Fruit fly (Drosophila melanogaster) whole organism, embryonic: Measurements from ENCODE around the gene Indy.

Source experiments
- BEAF-32 ChIP-seq: fragments of 200-800 bp; sonication (Bioruptor generic); optimal IDR thresholded peaks from 3 replicates; lab custom pipeline; 2017; ENCODE audit warnings: missing biosample characterization, missing genetic modification characterization, mild to moderate bottlenecking, moderate library complexity, missing genetic modification reagents
- Bgb ChIP-seq: fragments of 200-800 bp; sonication (Bioruptor generic); IDR thresholded peaks from 2 replicates; pipeline ENCODE4 v1.3.6; 2022; ENCODE audit warnings: missing biosample characterization, missing genetic modification characterization; ENCODE audit not compliant: partially characterized antibody
- CG11504 ChIP-seq: fragments of 200-800 bp; sonication (Bioruptor generic); optimal IDR thresholded peaks from 3 replicates; lab custom pipeline; 2019; ENCODE audit warnings: missing biosample characterization, mild to moderate bottlenecking, missing genetic modification characterization, moderate library complexity
- CG12659 ChIP-seq: fragments of 200-800 bp; sonication (Bioruptor generic); optimal IDR thresholded peaks from 3 replicates; lab custom pipeline; 2017; ENCODE audit warnings: mild to moderate bottlenecking, missing biosample characterization, missing genetic modification reagents, missing genetic modification characterization
- CG14441 ChIP-seq: fragments of 200-800 bp; sonication (Bioruptor generic); IDR thresholded peaks from 2 replicates; pipeline ENCODE4 v1.3.6; 2022; ENCODE audit warnings: missing biosample characterization, missing genetic modification characterization
- CG14710 ChIP-seq: fragments of 200-800 bp; sonication (Bioruptor generic); optimal IDR thresholded peaks from 3 replicates; lab custom pipeline; 2019; ENCODE audit warnings: missing biosample characterization, mild to moderate bottlenecking, missing genetic modification characterization, moderate library complexity
- CG14860 ChIP-seq: fragments of 200-800 bp; sonication (Bioruptor generic); IDR thresholded peaks from 3 replicates; pipeline ENCODE4 v1.3.6; 2022; ENCODE audit warnings: missing biosample characterization, missing genetic modification characterization; ENCODE audit not compliant: partially characterized antibody
- CG17361 ChIP-seq: fragments of 200-800 bp; sonication (Bioruptor generic); IDR thresholded peaks from 3 replicates; pipeline ENCODE4 v1.3.6; 2022; ENCODE audit warnings: missing biosample characterization, missing genetic modification characterization
- CG17829 ChIP-seq: fragments of 200-800 bp; optimal IDR thresholded peaks from 2 replicates; lab custom pipeline; 2019; ENCODE audit warnings: missing biosample characterization, mild to moderate bottlenecking, missing genetic modification characterization, moderate library complexity
- CG2116 ChIP-seq: fragments of 200-800 bp; sonication (Bioruptor generic); optimal IDR thresholded peaks from 3 replicates; lab custom pipeline; 2018; ENCODE audit warnings: missing biosample characterization, mild to moderate bottlenecking, missing genetic modification characterization
- CG2120 ChIP-seq: fragments of 200-800 bp; sonication (Bioruptor generic); optimal IDR thresholded peaks from 3 replicates; lab custom pipeline; 2016; ENCODE audit warnings: missing biosample characterization, missing genetic modification characterization
- CG2712 ChIP-seq: fragments of 200-800 bp; optimal IDR thresholded peaks from 3 replicates; lab custom pipeline; 2019; ENCODE audit warnings: missing biosample characterization, mild to moderate bottlenecking, missing genetic modification characterization, moderate library complexity
- CG3847 ChIP-seq: fragments of 200-800 bp; sonication (Bioruptor generic); IDR thresholded peaks from 2 replicates; pipeline ENCODE4 v1.3.6; 2022; ENCODE audit warnings: missing biosample characterization, missing genetic modification characterization
- CG42726 ChIP-seq: fragments of 200-800 bp; sonication (Bioruptor generic); IDR thresholded peaks from 2 replicates; pipeline ENCODE4 v1.3.6; 2022; ENCODE audit warnings: missing biosample characterization, missing genetic modification characterization; ENCODE audit not compliant: partially characterized antibody
- CG4617 ChIP-seq: fragments of 200-800 bp; sonication (Bioruptor generic); optimal IDR thresholded peaks from 3 replicates; lab custom pipeline; 2016; ENCODE audit warnings: missing biosample characterization, missing genetic modification characterization, borderline replicate concordance
- CG6654 ChIP-seq: fragments of 200-800 bp; sonication (Bioruptor generic); optimal IDR thresholded peaks from 2 replicates; lab custom pipeline; 2017; ENCODE audit warnings: missing biosample characterization, mild to moderate bottlenecking, missing genetic modification characterization
- CG6854 ChIP-seq: fragments of 200-800 bp; sonication (Bioruptor generic); optimal IDR thresholded peaks from 3 replicates; lab custom pipeline; 2017; ENCODE audit warnings: missing biosample characterization, mild to moderate bottlenecking, missing genetic modification characterization
- CG7928 ChIP-seq: fragments of 200-800 bp; sonication (Bioruptor generic); optimal IDR thresholded peaks from 2 replicates; lab custom pipeline; 2017; ENCODE audit warnings: missing biosample characterization, mild to moderate bottlenecking, missing genetic modification characterization
- CG9932 ChIP-seq: fragments of 200-800 bp; sonication (Bioruptor generic); IDR thresholded peaks from 2 replicates; pipeline ENCODE4 v1.3.6; 2022; ENCODE audit warnings: missing biosample characterization, missing genetic modification characterization
- CHES-1-like ChIP-seq: fragments of 200-800 bp; sonication (Bioruptor generic); optimal IDR thresholded peaks from 2 replicates; lab custom pipeline; 2016; ENCODE audit warnings: missing biosample characterization, missing genetic modification characterization
- Dll ChIP-seq: fragments of 200-800 bp; sonication (Bioruptor generic); IDR thresholded peaks from 4 replicates; pipeline ENCODE4 v1.3.6; 2022; ENCODE audit warnings: missing biosample characterization, missing genetic modification characterization; ENCODE audit not compliant: partially characterized antibody
- Ets97D ChIP-seq: fragments of 200-800 bp; sonication (Bioruptor generic); optimal IDR thresholded peaks from 3 replicates; lab custom pipeline; 2016; ENCODE audit warnings: missing biosample characterization, missing genetic modification characterization
- Fer1 ChIP-seq: fragments of 200-800 bp; sonication (Bioruptor generic); optimal IDR thresholded peaks from 2 replicates; lab custom pipeline; 2017; ENCODE audit warnings: missing biosample characterization, mild to moderate bottlenecking, missing genetic modification characterization
- Lpt ChIP-seq: fragments of >200 bp; optimal IDR thresholded peaks from 2 replicates; lab custom pipeline; 2018; ENCODE audit warnings: missing biosample characterization, missing genetic modification characterization
- Mad ChIP-seq: fragments of 200-800 bp; sonication (Bioruptor generic); optimal IDR thresholded peaks from 2 replicates; lab custom pipeline; 2016; ENCODE audit warnings: missing biosample characterization, missing genetic modification characterization
- Med ChIP-seq: fragments of 200-800 bp; sonication (Bioruptor generic); peaks from one replicate; lab custom pipeline; 2016; ENCODE audit warnings: missing biosample characterization, missing genetic modification characterization, mild to moderate bottlenecking, inconsistent platforms, moderate library complexity
- ato ChIP-seq: fragments of 200-800 bp; sonication (Bioruptor generic); IDR thresholded peaks from 2 replicates; pipeline ENCODE4 v1.3.6; 2022; ENCODE audit warnings: missing biosample characterization, missing genetic modification characterization; ENCODE audit not compliant: partially characterized antibody
- bbx ChIP-seq: fragments of 200-800 bp; sonication (Bioruptor generic); IDR thresholded peaks from 2 replicates; pipeline ENCODE4 v1.3.6; 2022; ENCODE audit warnings: missing biosample characterization, missing genetic modification characterization; ENCODE audit not compliant: partially characterized antibody
- bowl ChIP-seq: fragments of 200-800 bp; sonication (Bioruptor generic); IDR thresholded peaks from 2 replicates; pipeline ENCODE4 v1.3.6; 2022; ENCODE audit warnings: missing biosample characterization, missing genetic modification characterization
- cad ChIP-seq: fragments of >200 bp; optimal IDR thresholded peaks from 2 replicates; lab custom pipeline; 2017; ENCODE audit warnings: missing biosample characterization, missing genetic modification characterization
- chinmo ChIP-seq: fragments of 200-800 bp; sonication (Bioruptor generic); IDR thresholded peaks from 4 replicates; pipeline ENCODE4 v1.3.6; 2022; ENCODE audit warnings: missing biosample characterization, missing genetic modification characterization; ENCODE audit not compliant: partially characterized antibody
- ems ChIP-seq: fragments of 200-800 bp; sonication (Bioruptor generic); optimal IDR thresholded peaks from 3 replicates; lab custom pipeline; 2016; ENCODE audit warnings: missing biosample characterization, missing genetic modification characterization
- ham ChIP-seq: fragments of 200-800 bp; sonication (Bioruptor generic); IDR thresholded peaks from 2 replicates; pipeline ENCODE4 v1.3.6; 2022; ENCODE audit warnings: missing biosample characterization, missing genetic modification characterization
- hkb ChIP-seq, 2 experiments: fragments of 200-800 bp in 1 of 2; fragments of >200 bp in 1 of 2; sonication (Bioruptor generic) in 1 of 2; IDR thresholded peaks in 1 of 2; optimal IDR thresholded peaks in 1 of 2; 2 replicates each; pipeline versions ENCODE4 v1.3.6 to Lab custom; 2017 to 2022; ENCODE audit warnings: missing biosample characterization in 1 of 2, missing genetic modification characterization in 1 of 2
- insv ChIP-seq, 2 experiments: fragments of 200-800 bp; sonication (Bioruptor generic); optimal IDR thresholded peaks; 3 replicates each; lab custom pipeline; 2016 to 2018; ENCODE audit warnings: missing biosample characterization in 2 of 2, missing genetic modification characterization in 2 of 2
- nerfin-2 ChIP-seq: fragments of 200-800 bp; sonication (Bioruptor generic); IDR thresholded peaks from 2 replicates; pipeline ENCODE4 v1.3.6; 2022; ENCODE audit warnings: missing biosample characterization, missing genetic modification characterization; ENCODE audit not compliant: partially characterized antibody
- nmo ChIP-seq: fragments of 200-800 bp; sonication (Bioruptor generic); optimal IDR thresholded peaks from 2 replicates; lab custom pipeline; 2018; ENCODE audit warnings: missing biosample characterization, mild to moderate bottlenecking, missing genetic modification characterization, moderate library complexity
- otp ChIP-seq: fragments of 200-800 bp; sonication (Bioruptor generic); IDR thresholded peaks from 3 replicates; pipeline ENCODE4, ENCODE4 v1.3.6; 2022; ENCODE audit warnings: missing biosample characterization, missing genetic modification characterization
- p53 ChIP-seq: fragments of 200-800 bp; sonication (Bioruptor generic); optimal IDR thresholded peaks from 2 replicates; lab custom pipeline; 2016; ENCODE audit warnings: missing biosample characterization, missing genetic modification characterization
- peb ChIP-seq: fragments of 200-800 bp; sonication (Bioruptor generic); IDR thresholded peaks from 2 replicates; pipeline ENCODE4 v1.3.6; 2022; ENCODE audit warnings: missing biosample characterization, missing genetic modification characterization
- pum ChIP-seq: fragments of 200-800 bp; sonication (Bioruptor generic); optimal IDR thresholded peaks from 2 replicates; lab custom pipeline; 2016; ENCODE audit warnings: missing biosample characterization, missing genetic modification characterization
- scrt ChIP-seq: fragments of 200-800 bp; sonication (Bioruptor generic); optimal IDR thresholded peaks from 2 replicates; lab custom pipeline; 2018; ENCODE audit warnings: missing biosample characterization, mild to moderate bottlenecking, missing genetic modification characterization, moderate library complexity
- sob ChIP-seq: fragments of 200-800 bp; sonication (Bioruptor generic); IDR thresholded peaks from 2 replicates; pipeline ENCODE4 v1.3.6; 2022; ENCODE audit warnings: missing biosample characterization, missing genetic modification characterization
- stwl ChIP-seq: fragments of 200-800 bp; sonication (Bioruptor generic); optimal IDR thresholded peaks from 3 replicates; lab custom pipeline; 2018; ENCODE audit warnings: missing biosample characterization, mild to moderate bottlenecking, missing genetic modification characterization, moderate library complexity
- sug ChIP-seq: fragments of 200-800 bp; optimal IDR thresholded peaks from 2 replicates; lab custom pipeline; 2019; ENCODE audit warnings: missing biosample characterization, mild to moderate bottlenecking, missing genetic modification characterization, moderate library complexity
- trem ChIP-seq: fragments of 200-800 bp; optimal IDR thresholded peaks from 3 replicates; lab custom pipeline; 2019; ENCODE audit warnings: missing biosample characterization, mild to moderate bottlenecking, missing genetic modification characterization, moderate library complexity
- unc-4 ChIP-seq: fragments of 200-800 bp; sonication (Bioruptor generic); IDR thresholded peaks from 2 replicates; pipeline ENCODE4 v1.3.6; 2022; ENCODE audit warnings: missing biosample characterization, missing genetic modification characterization; ENCODE audit not compliant: partially characterized antibody
- vfl ChIP-seq: fragments of 200-800 bp; sonication (Bioruptor generic); optimal IDR thresholded peaks from 2 replicates; lab custom pipeline; 2016; ENCODE audit warnings: missing biosample characterization, missing genetic modification characterization
- zf30C ChIP-seq: fragments of 200-800 bp; sonication (Bioruptor generic); optimal IDR thresholded peaks from 3 replicates; lab custom pipeline; 2018; ENCODE audit warnings: missing biosample characterization, mild to moderate bottlenecking, missing genetic modification characterization

The Indy gene

DNA sequence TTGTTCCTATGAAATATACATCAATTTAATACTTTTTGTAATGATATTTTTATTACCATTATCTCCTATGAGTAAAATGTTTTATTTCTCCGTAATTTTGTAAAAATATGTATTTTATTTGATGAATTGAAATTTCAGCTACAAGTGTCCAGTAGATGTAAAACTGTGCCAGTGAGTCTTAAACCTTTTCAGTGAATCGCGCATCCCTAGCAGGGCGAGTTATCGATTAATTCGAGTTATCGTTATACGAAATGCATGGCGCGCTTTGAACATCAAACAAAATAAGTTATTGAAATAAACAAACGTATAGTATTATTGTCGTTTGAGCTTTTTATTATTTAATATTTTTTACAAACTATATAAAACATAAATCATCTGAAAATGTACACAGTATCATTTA lies 17.7 kb downstream of the Indy start (continued):
- TF ChIP-seq CG14860 (GFP tag; lab: Robert Waterston, UW) (0 out of 3 replicates have a peak, but pooled peaks have one; percentile 47), nerfin-2 (GFP tag; lab: Robert Waterston, UW) (peak; percentile 67), peb (GFP tag; lab: Robert Waterston, UW) (no peak), CG42726 (GFP tag; lab: Robert Waterston, UW) (peak; percentile 77; the same call in 1 of the 2 replicates), bbx (peak; percentile 74), unc-4 (GFP tag; lab: Robert Waterston, UW) (peak; percentile 68), trem (peak; percentile 42), sug (peak; percentile 49), CG9932 (GFP tag; lab: Robert Waterston, UW) (no peak), Bgb (GFP tag; lab: Robert Waterston, UW) (peak; percentile 83), Ets97D (peak; percentile 26), CG17361 (GFP tag; lab: Robert Waterston, UW) (no peak), Lpt (GFP tag; lab: Kevin White, UChicago) (no peak), CG14441 (GFP tag; lab: Robert Waterston, UW) (no peak), CG4617 (GFP tag; lab: Kevin White, UChicago) (no peak), Mad (GFP tag; lab: Kevin White, UChicago) (peak; percentile 2), CG3847 (GFP tag; lab: Robert Waterston, UW) (no peak), Fer1 (GFP tag; lab: Kevin White, UChicago) (peak; percentile 23), otp (GFP tag; lab: Robert Waterston, UW) (no peak), CG7928 (GFP tag; lab: Kevin White, UChicago) (no peak), CG2120 (GFP tag; lab: Kevin White, UChicago) (peak; percentile 7), ato (GFP tag; lab: Robert Waterston, UW) (peak; percentile 63), cad (GFP tag; lab: Kevin White, UChicago) (peak; percentile 87), scrt (peak; percentile 97), sob (GFP tag; lab: Robert Waterston, UW) (0 out of 2 replicates have a peak, but pooled peaks have one; percentile 21), hkb (optimal IDR thresholded peaks at IDR 0.05; lab: Kevin White, UChicago) (no peak), hkb (GFP tag; IDR thresholded peaks at IDR 0.05; lab: Robert Waterston, UW) (no peak), vfl (GFP tag; lab: Kevin White, UChicago) (no peak), stwl (tag; lab: Kevin White, UChicago) (peak; percentile 97), CG6654 (GFP tag; lab: Kevin White, UChicago) (peak; percentile 100), zf30C (GFP tag; lab: Kevin White, UChicago) (no peak), pum (GFP tag; lab: Kevin White, UChicago) (no peak), p53 (GFP tag; lab: Kevin White, UChicago) (no peak), bowl (no peak), CG14710 (tag; lab: Kevin White, UChicago) (peak; percentile 41), Dll (GFP tag; lab: Robert Waterston, UW) (peak; percentile 67; the same call in 3 of the 4 replicates), Med (GFP tag; lab: Kevin White, UChicago) (peak; percentile 53), chinmo (GFP tag; lab: Robert Waterston, UW) (peak; percentile 69; the same call in 1 of the 4 replicates), CHES-1-like (GFP tag; lab: Kevin White, UChicago) (no peak), ham (GFP tag; lab: Robert Waterston, UW) (no peak), BEAF-32 (GFP tag; lab: Kevin White, UChicago) (peak; percentile 64), nmo (GFP tag; lab: Kevin White, UChicago) (peak; percentile 24), ems (no peak), CG6854 (peak; percentile 74), CG12659 (GFP tag; lab: Kevin White, UChicago) (peak; percentile 27), CG11504 (tag; lab: Kevin White, UChicago) (no peak), CG17829 (tag; lab: Kevin White, UChicago) (peak; percentile 1), CG2712 (tag; lab: Kevin White, UChicago) (peak; percentile 24), insv (GFP tag; optimal IDR thresholded peaks at IDR 0.05; lab: Kevin White, UChicago) (peak in 1 of 2 experiments; percentile 34), CG2116 (GFP tag; lab: Kevin White, UChicago) (peak; percentile 42)
